Worm (Caenorhabditis elegans) whole organism, young adult: ENCODE data around the gene C04E6.7.
A peak's percentile ranks its signal among the peaks of the same experiment; 100 is the strongest.

Source experiments
- B0261.1 ChIP-seq: sonication (generic microtip); optimal IDR thresholded peaks from 2 replicates; lab custom pipeline; 2016; ENCODE audit warnings: mild to moderate bottlenecking, missing genetic modification characterization, moderate library complexity, missing compliant biosample characterization
- B0336.3 ChIP-seq: fragments of 200-800 bp; sonication (Bioruptor generic); IDR thresholded peaks from 2 replicates; pipeline ENCODE4 v1.3.6; 2022; ENCODE audit warnings: missing genetic modification characterization, missing compliant biosample characterization
- C06A6.2 ChIP-seq: fragments of 200-800 bp; sonication (Bioruptor generic); conservative IDR thresholded peaks from 2 replicates; pipeline ENCODE4 v1.3.6; 2022; ENCODE audit warnings: missing genetic modification characterization, missing compliant biosample characterization
- F22D6.2 ChIP-seq: sonication (generic microtip); optimal IDR thresholded peaks from 2 replicates; lab custom pipeline; 2016; ENCODE audit warnings: mild to moderate bottlenecking, missing genetic modification characterization, missing compliant biosample characterization
- F33H1.4 ChIP-seq: fragments of 200-800 bp; sonication (Bioruptor generic); IDR thresholded peaks from 2 replicates; pipeline ENCODE4 v1.3.6; 2022; ENCODE audit warnings: missing genetic modification reagents, missing genetic modification characterization, missing compliant biosample characterization
- F39B2.1 ChIP-seq: fragments of 200-800 bp; sonication (Bioruptor generic); IDR thresholded peaks from 2 replicates; pipeline ENCODE4 v1.3.6; 2022; ENCODE audit warnings: missing genetic modification reagents, missing genetic modification characterization, missing compliant biosample characterization
- K11D2.4 ChIP-seq: fragments of 200-800 bp; sonication (Bioruptor generic); IDR thresholded peaks from 2 replicates; pipeline ENCODE4 v1.3.6; 2022; ENCODE audit warnings: missing genetic modification reagents, missing genetic modification characterization, missing compliant biosample characterization
- K12H6.12 ChIP-seq: fragments of 200-800 bp; sonication (Bioruptor generic); optimal IDR thresholded peaks from 2 replicates; lab custom pipeline; 2018; ENCODE audit warnings: mild to moderate bottlenecking, missing genetic modification characterization, missing compliant biosample characterization
- ZK185.1 ChIP-seq: sonication (generic microtip); optimal IDR thresholded peaks from 2 replicates; lab custom pipeline; 2016; ENCODE audit warnings: mild to moderate bottlenecking, missing genetic modification characterization, missing compliant biosample characterization; ENCODE audit not compliant: poor library complexity, severe bottlenecking
- attf-5 ChIP-seq: fragments of 200-800 bp; sonication (Bioruptor generic); optimal IDR thresholded peaks from 2 replicates; lab custom pipeline; 2018; ENCODE audit warnings: mild to moderate bottlenecking, missing genetic modification characterization, missing compliant biosample characterization
- bed-2 ChIP-seq: fragments of 200-800 bp; sonication (Bioruptor generic); IDR thresholded peaks from 2 replicates; pipeline ENCODE4 v1.3.6; 2022; ENCODE audit warnings: missing genetic modification reagents, missing genetic modification characterization, missing compliant biosample characterization
- cebp-1 ChIP-seq, 2 experiments: fragments of 200-800 bp in 1 of 2; sonication (Bioruptor generic) in 1 of 2; sonication (generic microtip) in 1 of 2; IDR thresholded peaks in 1 of 2; optimal IDR thresholded peaks in 1 of 2; 2 replicates each; pipeline versions ENCODE4 v1.3.6 to Lab custom; 2017 to 2022; ENCODE audit warnings: missing compliant biosample characterization in 2 of 2, missing genetic modification characterization in 2 of 2, mild to moderate bottlenecking in 1 of 2, missing genetic modification reagents in 1 of 2, moderate library complexity in 1 of 2
- die-1 ChIP-seq: sonication (generic microtip); optimal IDR thresholded peaks from 2 replicates; lab custom pipeline; 2016; ENCODE audit warnings: missing genotype, mild to moderate bottlenecking, missing genetic modification characterization, missing compliant biosample characterization
- dox-1 ChIP-seq: fragments of 200-800 bp; sonication (Bioruptor generic); IDR thresholded peaks from 2 replicates; pipeline ENCODE4 v1.3.6; 2022; ENCODE audit warnings: missing genetic modification reagents, missing genetic modification characterization, missing compliant biosample characterization
- egl-44 ChIP-seq: fragments of 200-800 bp; sonication (Bioruptor generic); IDR thresholded peaks from 2 replicates; pipeline ENCODE4 v1.3.6; 2022; ENCODE audit warnings: missing genetic modification reagents, missing genetic modification characterization, missing compliant biosample characterization
- ekl-4 ChIP-seq: fragments of 200-800 bp; sonication (Bioruptor generic); IDR thresholded peaks from 2 replicates; pipeline ENCODE4 v1.3.6; 2022; ENCODE audit warnings: missing genetic modification reagents, missing genetic modification characterization, missing compliant biosample characterization
- ets-4 ChIP-seq: fragments of 200-800 bp; sonication (Bioruptor generic); optimal IDR thresholded peaks from 2 replicates; lab custom pipeline; 2018; ENCODE audit warnings: mild to moderate bottlenecking, missing genetic modification characterization, missing compliant biosample characterization
- hmg-1.2 ChIP-seq: fragments of 200-800 bp; sonication (Bioruptor generic); IDR thresholded peaks from 2 replicates; pipeline ENCODE4 v1.3.6; 2022; ENCODE audit warnings: missing genetic modification reagents, missing genetic modification characterization, missing compliant biosample characterization
- let-526 ChIP-seq: fragments of 200-800 bp; sonication (Bioruptor generic); IDR thresholded peaks from 2 replicates; pipeline ENCODE4 v1.3.6; 2022; ENCODE audit warnings: missing genetic modification reagents, missing genetic modification characterization, missing compliant biosample characterization
- let-607 ChIP-seq, 2 experiments: fragments of 200-800 bp in 1 of 2; sonication (Bioruptor generic) in 1 of 2; sonication (generic microtip) in 1 of 2; optimal IDR thresholded peaks; 2 replicates each; lab custom pipeline; 2016 to 2018; ENCODE audit warnings: mild to moderate bottlenecking in 2 of 2, missing compliant biosample characterization in 2 of 2, missing genetic modification characterization in 2 of 2, moderate library complexity in 2 of 2, missing genotype in 1 of 2
- lin-35 ChIP-seq, 3 experiments: fragments of 150-350 bp in 2 of 3; sonication (generic microtip) in 1 of 3; optimal IDR thresholded peaks; 2 replicates each; lab custom pipeline; 2014 to 2018; ENCODE audit warnings: missing biosample characterization in 3 of 3, missing genetic modification characterization in 3 of 3, missing genetic modification reagents in 3 of 3
- lin-40 ChIP-seq: sonication (generic microtip); optimal IDR thresholded peaks from 2 replicates; lab custom pipeline; 2016; ENCODE audit warnings: missing genetic modification characterization, mild to moderate bottlenecking, missing compliant biosample characterization, missing genotype, missing genetic modification reagents
- lir-1 ChIP-seq: fragments of 200-800 bp; sonication (Bioruptor generic); conservative IDR thresholded peaks from 2 replicates; pipeline ENCODE4 v1.3.6; 2022; ENCODE audit warnings: missing genetic modification reagents, missing genetic modification characterization, missing compliant biosample characterization
- madf-3 ChIP-seq: fragments of 200-800 bp; sonication (Bioruptor generic); IDR thresholded peaks from 2 replicates; pipeline ENCODE4 v1.3.6; 2022; ENCODE audit warnings: missing genetic modification reagents, missing genetic modification characterization, missing compliant biosample characterization
- somi-1 ChIP-seq: fragments of 200-800 bp; sonication (Bioruptor generic); optimal IDR thresholded peaks from 2 replicates; lab custom pipeline; 2018; ENCODE audit warnings: mild to moderate bottlenecking, missing genetic modification characterization, missing compliant biosample characterization
- tbx-9 ChIP-seq: sonication (generic microtip); optimal IDR thresholded peaks from 2 replicates; lab custom pipeline; 2016; ENCODE audit warnings: borderline replicate concordance, missing genetic modification characterization, inconsistent platforms, missing compliant biosample characterization

The C04E6.7 gene

ce11 chrV:5845669-5846189 is 47.4 kb upstream of the C04E6.7 start, which contains the start of gene F26F12.3 (continued):
- TF ChIP-seq ekl-4 (GFP tag; lab: Robert Waterston, UW) (0 out of 2 replicates have a peak, but pooled peaks have one; percentile 20), bed-2 (GFP tag; lab: Robert Waterston, UW) (no peak), F39B2.1 (GFP tag; lab: Robert Waterston, UW) (no peak), K11D2.4 (GFP tag; lab: Robert Waterston, UW) (peak; percentile 84), egl-44 (GFP tag; lab: Robert Waterston, UW) (peak; percentile 59; the same call in 1 of the 2 replicates), F33H1.4 (GFP tag; lab: Robert Waterston, UW) (no peak), let-607 (tag; optimal IDR thresholded peaks at IDR 0.05; lab: Kevin White, UChicago) (peak in 1 of 2 experiments; percentile 13), F22D6.2 (tag; lab: Kevin White, UChicago) (peak; percentile 6), C06A6.2 (GFP tag; lab: Robert Waterston, UW) (no peak), hmg-1.2 (peak; percentile 38; the same call in 1 of the 2 replicates), ZK185.1 (tag; lab: Kevin White, UChicago) (no peak), lir-1 (GFP tag; lab: Robert Waterston, UW) (peak; percentile 38; the same call in 1 of the 2 replicates), cebp-1 (GFP tag; IDR thresholded peaks at IDR 0.05; lab: Robert Waterston, UW) (no peak), cebp-1 (tag; optimal IDR thresholded peaks at IDR 0.05; lab: Kevin White, UChicago) (peak; percentile 84), B0336.3 (peak; percentile 66; the same call in 1 of the 2 replicates), K12H6.12 (tag; lab: Kevin White, UChicago) (peak; percentile 74), somi-1 (GFP tag; lab: Kevin White, UChicago) (peak; percentile 32)
- TF ChIP-seq, all 124 proteins: peak for 39

DNA sequence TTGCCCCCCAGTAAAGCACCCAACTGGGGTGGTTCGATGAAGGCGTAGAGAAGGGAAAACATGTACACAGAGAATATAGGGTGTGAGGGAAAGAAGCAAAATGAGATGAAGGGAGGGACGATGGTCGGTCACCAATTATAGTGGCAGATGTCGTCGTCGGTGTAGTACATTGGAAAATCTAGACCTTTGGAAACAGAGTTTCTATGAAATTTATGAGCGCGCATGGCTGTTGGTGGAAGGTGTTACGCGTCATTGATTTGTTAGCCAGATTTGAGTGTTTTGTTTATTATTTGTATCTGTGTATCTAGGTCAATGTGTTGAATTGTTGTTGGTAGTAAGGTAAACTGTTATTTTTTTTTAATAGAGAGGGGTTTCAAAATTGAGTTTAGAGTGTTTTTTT is 46.4 kb upstream of the C04E6.7 start:
- TF ChIP-seq dox-1 (GFP tag; lab: Robert Waterston, UW) (0 out of 2 replicates have a peak, but pooled peaks have one; percentile 29), die-1 (tag; lab: Kevin White, UChicago) (no peak), hmg-1.2 (peak; percentile 19; the same call in 1 of the 2 replicates), let-526 (GFP tag; lab: Robert Waterston, UW) (no peak), madf-3 (GFP tag; lab: Robert Waterston, UW) (no peak), tbx-9 (tag; lab: Kevin White, UChicago) (no peak)

DNA sequence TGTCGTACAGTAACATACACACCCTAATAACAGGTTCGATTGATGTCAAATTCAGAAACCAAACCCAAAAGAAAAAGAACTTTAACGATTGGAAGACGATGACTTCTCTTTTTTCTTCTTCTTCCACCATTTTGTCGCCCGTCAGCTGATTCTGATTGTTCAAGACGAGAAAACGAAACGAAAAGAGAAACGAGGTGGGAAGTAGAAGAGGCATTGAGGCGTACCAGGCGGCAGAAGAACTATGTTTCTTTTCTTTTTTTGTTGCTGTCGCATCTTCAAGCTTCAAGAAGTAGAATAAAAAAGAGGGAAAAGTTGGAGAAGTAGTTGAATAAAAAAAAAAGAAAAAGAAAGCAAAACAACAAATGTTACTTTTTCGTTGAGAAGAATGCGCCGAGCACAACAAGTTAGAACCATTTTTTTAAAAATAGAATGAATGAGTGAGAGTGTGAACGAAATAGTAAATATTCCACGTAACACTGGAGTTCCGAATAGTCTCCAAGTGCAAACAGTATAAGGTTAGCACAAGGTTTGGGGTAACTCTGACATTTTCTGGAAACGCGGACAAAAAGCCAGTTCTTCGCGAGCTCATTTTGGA is 45.0 kb upstream of the C04E6.7 start:
- TF ChIP-seq lin-40 (tag; lab: Kevin White, UChicago) (peak; percentile 35), lir-1 (GFP tag; lab: Robert Waterston, UW) (no peak), cebp-1 (GFP tag; IDR thresholded peaks at IDR 0.05; lab: Robert Waterston, UW) (no peak), cebp-1 (tag; optimal IDR thresholded peaks at IDR 0.05; lab: Kevin White, UChicago) (peak; percentile 14), attf-5 (GFP tag; lab: Kevin White, UChicago) (no peak), K11D2.4 (GFP tag; lab: Robert Waterston, UW) (0 out of 2 replicates have a peak, but pooled peaks have one; percentile 34)

DNA sequence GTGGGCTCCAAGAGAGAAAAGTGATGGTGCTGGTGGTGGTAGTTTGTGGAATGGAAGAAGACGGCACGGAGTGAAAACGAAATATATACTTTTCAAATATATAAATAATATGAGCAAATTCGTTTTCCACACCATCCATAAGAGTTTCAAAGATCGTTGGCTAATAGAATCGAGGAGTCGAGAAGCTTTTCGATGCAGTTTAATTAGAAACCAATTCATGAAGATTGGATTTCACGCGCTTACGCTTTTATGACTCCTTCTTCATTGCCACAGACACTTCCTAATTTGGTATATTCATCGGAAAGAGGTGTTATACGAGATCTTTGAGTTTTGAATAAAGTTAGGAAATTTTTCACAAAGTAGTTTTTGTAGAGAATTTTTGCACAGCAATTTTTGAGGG is 42.4 kb upstream of the C04E6.7 start:
- no peak for TF ChIP-seq B0261.1 (tag; lab: Kevin White, UChicago)

- TF ChIP-seq lin-40 (tag; lab: Kevin White, UChicago) (no peak), K12H6.12 (tag; lab: Kevin White, UChicago) (peak; percentile 7)
- TF ChIP-seq, all 124 proteins: peak for 1
Measured at ce11 chrV:5851631-5852030, 41.5 kb upstream of the C04E6.7 start.

- TF ChIP-seq attf-5 (GFP tag; lab: Kevin White, UChicago) (no peak), ets-4 (GFP tag; lab: Kevin White, UChicago) (no peak), lin-35 (GFP tag; optimal IDR thresholded peaks at IDR 0.05; lab: Kevin White, UChicago) (peak in 1 of 3 experiments; percentile 31)
Measured at ce11 chrV:5852084-5852483, 41.0 kb upstream of the C04E6.7 start.
